Worm (Caenorhabditis elegans) whole organism, L3 larva: ENCODE measurements around the gene glb-10.

ENCODE experiments used
- R02D3.7 ChIP-seq: fragments of 150-350 bp; optimal IDR thresholded peaks from 2 replicates; lab custom pipeline; 2014; ENCODE audit warnings: missing biosample characterization, missing genetic modification characterization
- ZK546.5 ChIP-seq: sonication (generic microtip); optimal IDR thresholded peaks from 2 replicates; lab custom pipeline; 2017; ENCODE audit warnings: missing biosample characterization, missing genetic modification characterization
- ama-1 ChIP-seq: fragments of 150-350 bp; optimal IDR thresholded peaks from 2 replicates; lab custom pipeline; 2018
- ceh-82 ChIP-seq: fragments of 150-350 bp; optimal IDR thresholded peaks from 2 replicates; lab custom pipeline; 2014; ENCODE audit warnings: missing biosample characterization, missing genetic modification characterization
- elt-1 ChIP-seq: fragments of 150-350 bp; optimal IDR thresholded peaks from 2 replicates; lab custom pipeline; 2014; ENCODE audit warnings: missing biosample characterization, missing genetic modification characterization
- elt-3 ChIP-seq, 3 experiments: fragments of 150-350 bp in 1 of 3; sonication (generic microtip) in 2 of 3; optimal IDR thresholded peaks; 2 replicates in 2 of 3; 4 replicates in 1 of 3; lab custom pipeline; 2014 to 2017; ENCODE audit warnings: missing biosample characterization in 3 of 3, missing genetic modification characterization in 3 of 3
- nhr-11 ChIP-seq: fragments of 150-350 bp; optimal IDR thresholded peaks from 2 replicates; lab custom pipeline; 2014; ENCODE audit warnings: missing biosample characterization, missing genetic modification characterization
- nhr-76 ChIP-seq: fragments of 150-350 bp; sonication (generic microtip); optimal IDR thresholded peaks from 5 replicates; lab custom pipeline; 2014; ENCODE audit warnings: missing biosample characterization, missing genetic modification characterization
- pha-4 ChIP-seq: fragments of 150-350 bp; optimal IDR thresholded peaks from 2 replicates; lab custom pipeline; 2014; ENCODE audit warnings: missing biosample characterization, missing genetic modification reagents, missing genetic modification characterization
- snpc-4 ChIP-seq: fragments of 150-350 bp; optimal IDR thresholded peaks from 2 replicates; lab custom pipeline; 2014; ENCODE audit warnings: missing biosample characterization, missing genetic modification characterization
- unc-62 ChIP-seq: fragments of 150-350 bp; sonication (generic microtip); optimal IDR thresholded peaks from 4 replicates; lab custom pipeline; 2014; ENCODE audit warnings: missing biosample characterization, missing genetic modification reagents, missing genetic modification characterization
- zag-1 ChIP-seq: fragments of 150-350 bp; optimal IDR thresholded peaks from 2 replicates; lab custom pipeline; 2014; ENCODE audit warnings: missing biosample characterization, missing genetic modification characterization
- ztf-11 ChIP-seq: fragments of 150-350 bp; optimal IDR thresholded peaks from 2 replicates; lab custom pipeline; 2014; ENCODE audit warnings: missing biosample characterization, missing genetic modification characterization

DNA sequence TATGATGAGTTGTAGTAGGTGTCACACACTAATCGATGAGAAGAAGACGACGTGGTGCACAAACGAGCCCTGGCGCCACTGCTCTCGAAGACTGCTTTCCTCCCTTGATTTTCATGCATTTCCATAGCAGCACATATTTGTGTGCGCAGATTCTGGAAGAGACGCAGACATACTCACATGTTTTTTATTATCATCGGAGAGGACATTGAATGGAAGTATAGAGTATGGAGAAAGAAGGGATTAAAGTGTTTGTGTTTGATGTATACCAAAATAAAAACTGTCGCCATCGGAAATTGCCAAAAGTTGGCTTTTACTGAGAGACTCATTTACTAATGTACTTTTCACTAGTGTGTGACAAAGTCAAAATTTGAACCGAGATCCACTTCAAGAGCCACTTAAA lies 14.8 kb downstream of the glb-10 start, which contains the start of gene mps-1:
- TF ChIP-seq unc-62 (no peak), ZK546.5 (tag; lab: Kevin White, UChicago) (no peak), ceh-82 (tag; lab: Kevin White, UChicago) (no peak), elt-1 (tag; lab: Kevin White, UChicago) (no peak), nhr-76 (no peak), R02D3.7 (tag; lab: Kevin White, UChicago) (no peak), zag-1 (tag; lab: Kevin White, UChicago) (no peak), ama-1 (lab: Kevin White, UChicago) (no peak), elt-3 (tag; optimal IDR thresholded peaks at IDR 0.05; lab: Kevin White, UChicago) (no peak), ztf-11 (no peak), snpc-4 (tag; lab: Kevin White, UChicago) (no peak), pha-4 (tag; lab: Kevin White, UChicago) (no peak), nhr-11 (tag; lab: Kevin White, UChicago) (no peak)
